Worm (Caenorhabditis elegans): ENCODE data around the gene F37C4.4.

DNA sequence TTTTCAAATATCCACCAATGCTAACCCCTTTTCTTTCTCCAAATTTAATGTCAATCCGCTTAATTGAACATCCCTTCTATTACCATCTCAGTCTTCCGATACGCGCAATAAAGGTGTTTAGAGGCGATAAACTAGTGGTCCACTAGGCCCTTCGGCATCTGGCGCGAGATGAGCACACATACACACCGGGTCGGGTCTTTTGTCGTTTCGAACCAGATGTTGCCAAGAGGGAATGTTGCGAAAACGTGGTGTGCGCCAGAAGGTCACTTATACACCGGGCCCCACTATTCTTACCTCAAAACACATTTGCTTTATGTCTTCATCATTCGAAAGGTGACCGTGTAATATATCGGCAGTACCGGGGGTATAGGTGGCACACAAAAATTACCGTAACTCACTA, 23.1 kb upstream of the F37C4.4 start:
- TF ChIP-seq unc-62 (GFP tag; optimal IDR thresholded peaks at IDR 0.05) (no peak), snpc-4 (GFP tag; optimal IDR thresholded peaks at IDR 0.05) (no peak), snpc-4 (tag; optimal IDR thresholded peaks at IDR 0.05) (no peak), ceh-58 (GFP tag; IDR thresholded peaks at IDR 0.05) (no peak), pha-4 (tag; optimal IDR thresholded peaks at IDR 0.05) (no peak), nfyb-1 (GFP tag; IDR thresholded peaks at IDR 0.05) (no peak), ceh-79 (tag; optimal IDR thresholded peaks at IDR 0.05) (no peak), ets-4 (GFP tag; optimal IDR thresholded peaks at IDR 0.05) (no peak), unc-130 (GFP tag; optimal IDR thresholded peaks at IDR 0.05) (no peak), lag-1 (GFP tag; IDR thresholded peaks at IDR 0.05) (no peak), him-1 (tag; optimal IDR thresholded peaks at IDR 0.05) (no peak), dpl-1 (GFP tag; optimal IDR thresholded peaks at IDR 0.05) (no peak), tlf-1 (GFP tag; optimal IDR thresholded peaks at IDR 0.05) (no peak), lin-40 (tag; optimal IDR thresholded peaks at IDR 0.05) (no peak), pbrm-1 (GFP tag; IDR thresholded peaks at IDR 0.05) (no peak)

All from whole organism, young adult.